Fruit fly (Drosophila melanogaster) whole organism, embryonic: ENCODE measurements around the gene Fie.

Source experiments
- Ada2b ChIP-seq: fragments of 200-800 bp; sonication (Bioruptor generic); IDR thresholded peaks from 2 replicates; pipeline ENCODE4 v1.3.6; 2022; ENCODE audit warnings: missing biosample characterization, missing genetic modification characterization
- Bgb ChIP-seq: fragments of 200-800 bp; sonication (Bioruptor generic); IDR thresholded peaks from 2 replicates; pipeline ENCODE4 v1.3.6; 2022; ENCODE audit warnings: missing biosample characterization, missing genetic modification characterization; ENCODE audit not compliant: partially characterized antibody
- CG10366 ChIP-seq: fragments of 200-800 bp; sonication (Bioruptor generic); IDR thresholded peaks from 2 replicates; pipeline ENCODE4 v1.3.6; 2022; ENCODE audit warnings: missing biosample characterization, missing genetic modification characterization
- CG12155 ChIP-seq: fragments of 200-800 bp; sonication (Bioruptor generic); optimal IDR thresholded peaks from 3 replicates; lab custom pipeline; 2016; ENCODE audit warnings: missing biosample characterization, missing genetic modification characterization
- CG13287 ChIP-seq: fragments of 200-800 bp; sonication (Bioruptor generic); IDR thresholded peaks from 2 replicates; pipeline ENCODE4 v1.3.6; 2022; ENCODE audit warnings: missing biosample characterization, missing genetic modification characterization; ENCODE audit not compliant: partially characterized antibody
- CG14441 ChIP-seq: fragments of 200-800 bp; sonication (Bioruptor generic); IDR thresholded peaks from 2 replicates; pipeline ENCODE4 v1.3.6; 2022; ENCODE audit warnings: missing biosample characterization, missing genetic modification characterization
- CG14667 ChIP-seq: fragments of 200-800 bp; sonication (Bioruptor generic); IDR thresholded peaks from 2 replicates; pipeline ENCODE4 v1.3.6; 2022; ENCODE audit warnings: missing biosample characterization, missing genetic modification characterization
- CG14860 ChIP-seq: fragments of 200-800 bp; sonication (Bioruptor generic); IDR thresholded peaks from 3 replicates; pipeline ENCODE4 v1.3.6; 2022; ENCODE audit warnings: missing biosample characterization, missing genetic modification characterization; ENCODE audit not compliant: partially characterized antibody
- CG17568 ChIP-seq: fragments of 200-800 bp; sonication (Bioruptor generic); optimal IDR thresholded peaks from 2 replicates; lab custom pipeline; 2018; ENCODE audit warnings: missing biosample characterization, mild to moderate bottlenecking, missing genetic modification characterization, moderate library complexity
- CG18262 ChIP-seq: fragments of 200-800 bp; optimal IDR thresholded peaks from 3 replicates; lab custom pipeline; 2019; ENCODE audit warnings: missing biosample characterization, mild to moderate bottlenecking, missing genetic modification characterization, moderate library complexity
- CG2116 ChIP-seq: fragments of 200-800 bp; sonication (Bioruptor generic); optimal IDR thresholded peaks from 3 replicates; lab custom pipeline; 2018; ENCODE audit warnings: missing biosample characterization, mild to moderate bottlenecking, missing genetic modification characterization
- CG4707 ChIP-seq: fragments of 200-800 bp; sonication (Bioruptor generic); optimal IDR thresholded peaks from 2 replicates; lab custom pipeline; 2018; ENCODE audit warnings: missing biosample characterization, mild to moderate bottlenecking, missing genetic modification characterization, moderate library complexity
- CG7357 ChIP-seq: fragments of 200-800 bp; sonication (Bioruptor generic); IDR thresholded peaks from 3 replicates; pipeline ENCODE4 v1.3.6; 2022; ENCODE audit warnings: missing biosample characterization, missing genetic modification characterization
- CG7963 ChIP-seq: fragments of 200-800 bp; sonication (Bioruptor generic); IDR thresholded peaks from 3 replicates; pipeline ENCODE4 v1.3.6; 2022; ENCODE audit warnings: missing biosample characterization, missing genetic modification characterization; ENCODE audit not compliant: partially characterized antibody
- CG8290 ChIP-seq, 3 experiments: fragments of 200-800 bp; sonication (Bioruptor generic); optimal IDR thresholded peaks; 2 replicates each; lab custom pipeline; 2016 to 2019; ENCODE audit warnings: missing biosample characterization in 3 of 3, missing genetic modification characterization in 3 of 3, mild to moderate bottlenecking in 2 of 3, moderate library complexity in 1 of 3
- CG8478 ChIP-seq: fragments of >200 bp; optimal IDR thresholded peaks from 2 replicates; lab custom pipeline; 2018
- CG9215 ChIP-seq: fragments of 200-800 bp; sonication (Bioruptor generic); IDR thresholded peaks from 2 replicates; pipeline ENCODE4 v1.3.6; 2022; ENCODE audit warnings: missing biosample characterization, missing genetic modification characterization
- CG9876 ChIP-seq: fragments of 200-800 bp; sonication (Bioruptor generic); optimal IDR thresholded peaks from 2 replicates; lab custom pipeline; 2016; ENCODE audit warnings: missing biosample characterization, missing genetic modification characterization
- Dek ChIP-seq: fragments of 200-800 bp; sonication (Bioruptor generic); optimal IDR thresholded peaks from 3 replicates; lab custom pipeline; 2019; ENCODE audit warnings: missing biosample characterization, mild to moderate bottlenecking, missing genetic modification characterization, moderate library complexity
- Doc3 ChIP-seq: fragments of 200-800 bp; sonication (Bioruptor generic); IDR thresholded peaks from 3 replicates; pipeline ENCODE4 v1.3.6; 2022; ENCODE audit warnings: missing biosample characterization, missing genetic modification characterization; ENCODE audit not compliant: partially characterized antibody
- Dp ChIP-seq: fragments of 200-800 bp; sonication (Bioruptor generic); optimal IDR thresholded peaks from 2 replicates; lab custom pipeline; 2018; ENCODE audit warnings: missing biosample characterization, mild to moderate bottlenecking, missing genetic modification characterization, moderate library complexity
- Drgx ChIP-seq: fragments of 200-800 bp; sonication (Bioruptor generic); IDR thresholded peaks from 2 replicates; pipeline ENCODE4 v1.3.6; 2022; ENCODE audit warnings: missing biosample characterization, missing genetic modification characterization
- H2.0 ChIP-seq: fragments of 200-800 bp; sonication (Bioruptor generic); IDR thresholded peaks from 2 replicates; pipeline ENCODE4 v1.3.6; 2022; ENCODE audit warnings: missing biosample characterization, missing genetic modification characterization
- HLH4C ChIP-seq: fragments of 200-800 bp; sonication (Bioruptor generic); IDR thresholded peaks from 3 replicates; pipeline ENCODE4 v1.3.6; 2022; ENCODE audit warnings: missing biosample characterization, missing genetic modification characterization; ENCODE audit not compliant: partially characterized antibody
- Hr51 ChIP-seq, 2 experiments: fragments of 200-800 bp; sonication (Bioruptor generic); optimal IDR thresholded peaks; 2 replicates in 1 of 2; 3 replicates in 1 of 2; lab custom pipeline; 2016 to 2018; ENCODE audit warnings: missing biosample characterization in 2 of 2, missing genetic modification characterization in 2 of 2, mild to moderate bottlenecking in 1 of 2, moderate library complexity in 1 of 2
- Med ChIP-seq: fragments of 200-800 bp; sonication (Bioruptor generic); peaks from one replicate; lab custom pipeline; 2016; ENCODE audit warnings: missing biosample characterization, missing genetic modification characterization, mild to moderate bottlenecking, inconsistent platforms, moderate library complexity
- PHDP ChIP-seq: fragments of 200-800 bp; sonication (Bioruptor generic); optimal IDR thresholded peaks from 3 replicates; lab custom pipeline; 2018; ENCODE audit warnings: missing biosample characterization, mild to moderate bottlenecking, missing genetic modification characterization, moderate library complexity
- Rfx ChIP-seq: fragments of 200-800 bp; sonication (Bioruptor generic); IDR thresholded peaks from 2 replicates; pipeline ENCODE4 v1.3.6; 2022; ENCODE audit warnings: missing biosample characterization, missing genetic modification characterization
- Scr ChIP-seq: fragments of 200-800 bp; sonication (Bioruptor generic); IDR thresholded peaks from 2 replicates; pipeline ENCODE4 v1.3.6; 2022; ENCODE audit warnings: missing biosample characterization, missing genetic modification characterization; ENCODE audit not compliant: partially characterized antibody
- Xrp1 ChIP-seq: fragments of 200-800 bp; sonication (Bioruptor generic); IDR thresholded peaks from 2 replicates; pipeline ENCODE4 v1.3.6; 2022; ENCODE audit warnings: missing biosample characterization, missing genetic modification characterization
- amos ChIP-seq: fragments of 200-800 bp; sonication (Bioruptor generic); IDR thresholded peaks from 2 replicates; pipeline ENCODE4 v1.3.6; 2022; ENCODE audit warnings: missing biosample characterization, missing genetic modification characterization; ENCODE audit not compliant: partially characterized antibody
- az2 ChIP-seq: fragments of 200-800 bp; sonication (Bioruptor generic); optimal IDR thresholded peaks from 3 replicates; lab custom pipeline; 2016; ENCODE audit warnings: missing biosample characterization, missing genetic modification characterization
- bbx ChIP-seq: fragments of 200-800 bp; sonication (Bioruptor generic); IDR thresholded peaks from 2 replicates; pipeline ENCODE4 v1.3.6; 2022; ENCODE audit warnings: missing biosample characterization, missing genetic modification characterization; ENCODE audit not compliant: partially characterized antibody
- bsh ChIP-seq, 2 experiments: fragments of 200-800 bp; sonication (Bioruptor generic); optimal IDR thresholded peaks; 2 replicates each; lab custom pipeline; 2017 to 2018; ENCODE audit warnings: mild to moderate bottlenecking in 2 of 2, missing biosample characterization in 2 of 2, missing genetic modification characterization in 2 of 2, moderate library complexity in 1 of 2
- chinmo ChIP-seq: fragments of 200-800 bp; sonication (Bioruptor generic); IDR thresholded peaks from 4 replicates; pipeline ENCODE4 v1.3.6; 2022; ENCODE audit warnings: missing biosample characterization, missing genetic modification characterization; ENCODE audit not compliant: partially characterized antibody
- exex ChIP-seq: fragments of 200-800 bp; sonication (Bioruptor generic); optimal IDR thresholded peaks from 4 replicates; lab custom pipeline; 2018; ENCODE audit warnings: missing biosample characterization, mild to moderate bottlenecking, missing genetic modification characterization, moderate library complexity
- fru ChIP-seq: fragments of >200 bp; optimal IDR thresholded peaks from 2 replicates; lab custom pipeline; 2017
- jumu ChIP-seq: fragments of 200-800 bp; sonication (Bioruptor generic); optimal IDR thresholded peaks from 3 replicates; lab custom pipeline; 2016; ENCODE audit warnings: missing biosample characterization, missing genetic modification characterization
- lab ChIP-seq: fragments of 200-800 bp; sonication (Bioruptor generic); optimal IDR thresholded peaks from 3 replicates; lab custom pipeline; 2017; ENCODE audit warnings: missing biosample characterization, missing genetic modification characterization, mild to moderate bottlenecking, moderate library complexity, missing genetic modification reagents
- nerfin-2 ChIP-seq: fragments of 200-800 bp; sonication (Bioruptor generic); IDR thresholded peaks from 2 replicates; pipeline ENCODE4 v1.3.6; 2022; ENCODE audit warnings: missing biosample characterization, missing genetic modification characterization; ENCODE audit not compliant: partially characterized antibody
- prd ChIP-seq, 3 experiments: fragments of >200 bp in 2 of 3; fragments of 200-800 bp in 1 of 3; sonication (Bioruptor generic) in 1 of 3; optimal IDR thresholded peaks in 2 of 3; IDR thresholded peaks in 1 of 3; 2 replicates in 2 of 3; 3 replicates in 1 of 3; pipeline versions ENCODE4 v1.3.6 to Lab custom; 2017 to 2022; ENCODE audit warnings: missing biosample characterization in 1 of 3, missing genetic modification characterization in 1 of 3
- scrt ChIP-seq: fragments of 200-800 bp; sonication (Bioruptor generic); optimal IDR thresholded peaks from 2 replicates; lab custom pipeline; 2018; ENCODE audit warnings: missing biosample characterization, mild to moderate bottlenecking, missing genetic modification characterization, moderate library complexity
- sna ChIP-seq: fragments of 200-800 bp; sonication (Bioruptor generic); IDR thresholded peaks from 2 replicates; pipeline ENCODE4 v1.3.6; 2022; ENCODE audit warnings: missing biosample characterization, missing genetic modification characterization; ENCODE audit not compliant: partially characterized antibody
- unc-4 ChIP-seq: fragments of 200-800 bp; sonication (Bioruptor generic); IDR thresholded peaks from 2 replicates; pipeline ENCODE4 v1.3.6; 2022; ENCODE audit warnings: missing biosample characterization, missing genetic modification characterization; ENCODE audit not compliant: partially characterized antibody
- vfl ChIP-seq: fragments of 200-800 bp; sonication (Bioruptor generic); optimal IDR thresholded peaks from 2 replicates; lab custom pipeline; 2016; ENCODE audit warnings: missing biosample characterization, missing genetic modification characterization

The Fie gene

dm6 chr3L:3940075-3940819 is 47.9 kb downstream of the Fie start, which contains the start of gene CG12766 (continued):
- TF ChIP-seq Bgb (GFP tag; lab: Robert Waterston, UW), result peak; percentile 65; the same call in 1 of the 2 replicates
- peak; percentile 55; the same call in 1 of the 3 replicates for TF ChIP-seq CG7963 (GFP tag; lab: Robert Waterston, UW)
- no peak; the same call in 1 of the 2 replicates for TF ChIP-seq Xrp1
- peak; percentile 78 for TF ChIP-seq HLH4C (GFP tag; lab: Robert Waterston, UW)
- TF ChIP-seq CG18262, result no peak
- peak; percentile 22 for TF ChIP-seq Med
- no peak for TF ChIP-seq CG10366 (GFP tag; lab: Robert Waterston, UW)
- TF ChIP-seq scrt (GFP tag; lab: Kevin White, UChicago), result peak; percentile 1
- TF ChIP-seq amos (GFP tag; lab: Robert Waterston, UW), result peak; percentile 47; the same call in 1 of the 2 replicates
- TF ChIP-seq CG8478, result no peak
- peak; percentile 53; the same call in 1 of the 2 replicates for TF ChIP-seq Rfx (GFP tag; lab: Robert Waterston, UW)
- 0 out of 2 replicates have a peak, but pooled peaks have one; percentile 13 for TF ChIP-seq H2.0
- 0 out of 2 replicates have a peak, but pooled peaks have one; percentile 28 for TF ChIP-seq Drgx (GFP tag; lab: Robert Waterston, UW)
- peak; percentile 76 for TF ChIP-seq CG13287
- no peak for TF ChIP-seq Ada2b
- peak; percentile 64 for TF ChIP-seq Scr (GFP tag; lab: Robert Waterston, UW)
- peak; percentile 22 for TF ChIP-seq PHDP (tag; lab: Kevin White, UChicago)
- no peak for TF ChIP-seq CG4707 (GFP tag; lab: Kevin White, UChicago)
- TF ChIP-seq Hr51 (GFP tag; optimal IDR thresholded peaks at IDR 0.05; lab: Kevin White, UChicago), result peak in 1 of 2 experiments; percentile 0
- no peak for TF ChIP-seq CG9876
- TF ChIP-seq CG7357 (GFP tag; lab: Robert Waterston, UW), result no peak
- TF ChIP-seq CG8290 (GFP tag; optimal IDR thresholded peaks at IDR 0.05; lab: Kevin White, UChicago), result no peak
- peak in 1 of 2 experiments; percentile 33 for TF ChIP-seq CG8290 (tag; optimal IDR thresholded peaks at IDR 0.05; lab: Kevin White, UChicago)
- no peak for TF ChIP-seq CG14667 (GFP tag; lab: Robert Waterston, UW)
- peak; percentile 38 for TF ChIP-seq CG2116 (GFP tag; lab: Kevin White, UChicago)
- TF ChIP-seq fru (lab: Kevin White, UChicago), result no peak
- TF ChIP-seq exex (tag; lab: Kevin White, UChicago), result peak; percentile 71
- TF ChIP-seq CG14441 (GFP tag; lab: Robert Waterston, UW), result 0 out of 2 replicates have a peak, but pooled peaks have one; percentile 6
- TF ChIP-seq az2 (GFP tag; lab: Kevin White, UChicago), result no peak
- TF ChIP-seq bbx, result peak; percentile 70
- peak; percentile 62 for TF ChIP-seq sna (GFP tag; lab: Robert Waterston, UW)
- TF ChIP-seq Dp (GFP tag; lab: Kevin White, UChicago), result peak; percentile 77
- peak; percentile 38; the same call in 2 of the 3 replicates for TF ChIP-seq Doc3 (GFP tag; lab: Robert Waterston, UW)
- TF ChIP-seq nerfin-2 (GFP tag; lab: Robert Waterston, UW), result peak; percentile 66; the same call in 1 of the 2 replicates
- no peak for TF ChIP-seq vfl (GFP tag; lab: Kevin White, UChicago)
- TF ChIP-seq CG17568 (GFP tag; lab: Kevin White, UChicago), result no peak
- TF ChIP-seq CG9215 (GFP tag; lab: Robert Waterston, UW), result no peak
- no peak for TF ChIP-seq CG12155 (GFP tag; lab: Kevin White, UChicago)
- TF ChIP-seq unc-4, result 0 out of 2 replicates have a peak, but pooled peaks have one; percentile 43
- TF ChIP-seq chinmo, result peak; percentile 74; the same call in 2 of the 4 replicates
- TF ChIP-seq lab (GFP tag; lab: Kevin White, UChicago), result peak; percentile 43
- TF ChIP-seq bsh (GFP tag; optimal IDR thresholded peaks at IDR 0.05; lab: Kevin White, UChicago), result no peak
- no peak for TF ChIP-seq Dek (tag; lab: Kevin White, UChicago)
- TF ChIP-seq jumu, result no peak
- 0 out of 3 replicates have a peak, but pooled peaks have one; percentile 35 for TF ChIP-seq CG14860 (GFP tag; lab: Robert Waterston, UW)
- no peak for TF ChIP-seq prd (optimal IDR thresholded peaks at IDR 0.05; lab: Kevin White, UChicago)
- TF ChIP-seq prd (GFP tag; IDR thresholded peaks at IDR 0.05; lab: Robert Waterston, UW), result 0 out of 3 replicates have a peak, but pooled peaks have one; percentile 5
